Worm (Caenorhabditis elegans) whole organism, L3 larva: ENCODE data around the gene gcy-37.

ENCODE experiments used
- egl-5 ChIP-seq: fragments of 150-350 bp; optimal IDR thresholded peaks from 2 replicates; lab custom pipeline; 2017; ENCODE audit warnings: missing biosample characterization, missing genetic modification reagents, missing genetic modification characterization, inconsistent platforms
- elt-3 ChIP-seq, 3 experiments: fragments of 150-350 bp in 1 of 3; sonication (generic microtip) in 2 of 3; optimal IDR thresholded peaks; 2 replicates in 2 of 3; 4 replicates in 1 of 3; lab custom pipeline; 2014 to 2017; ENCODE audit warnings: missing biosample characterization in 3 of 3, missing genetic modification characterization in 3 of 3
- zag-1 ChIP-seq: fragments of 150-350 bp; optimal IDR thresholded peaks from 2 replicates; lab custom pipeline; 2014; ENCODE audit warnings: missing biosample characterization, missing genetic modification characterization
- ztf-4 ChIP-seq: fragments of 150-350 bp; optimal IDR thresholded peaks from 2 replicates; lab custom pipeline; 2014; ENCODE audit warnings: missing biosample characterization, missing genetic modification characterization

ce11 chrIV:2195598-2195997 is 36.6 kb upstream of the gcy-37 start:
- TF ChIP-seq elt-3 (tag; optimal IDR thresholded peaks at IDR 0.05; lab: Kevin White, UChicago) (no peak), ztf-4 (no peak), egl-5 (tag; lab: Kevin White, UChicago) (no peak), zag-1 (tag; lab: Kevin White, UChicago) (no peak)
